Fruit fly (Drosophila melanogaster) whole organism, wandering third instar larva: ENCODE data around the gene slow.

Experiments used
- CG32264 ChIP-seq: fragments of 200-800 bp; sonication (Bioruptor generic); optimal IDR thresholded peaks from 2 replicates; lab custom pipeline; 2016; ENCODE audit warnings: missing biosample characterization, missing genetic modification characterization
- CG9705 ChIP-seq: fragments of 200-800 bp; sonication (Bioruptor generic); optimal IDR thresholded peaks from 2 replicates; lab custom pipeline; 2018; ENCODE audit warnings: missing biosample characterization, mild to moderate bottlenecking, missing genetic modification characterization
- Dfd ChIP-seq: fragments of >200 bp; optimal IDR thresholded peaks from 2 replicates; lab custom pipeline; 2017; ENCODE audit warnings: missing biosample characterization, missing genetic modification characterization
- HLH106 ChIP-seq: fragments of 200-800 bp; optimal IDR thresholded peaks from 3 replicates; lab custom pipeline; 2019; ENCODE audit warnings: missing biosample characterization, mild to moderate bottlenecking, missing genetic modification characterization, moderate library complexity
- Hnf4 ChIP-seq: fragments of 200-800 bp; sonication (Bioruptor generic); optimal IDR thresholded peaks from 2 replicates; lab custom pipeline; 2016; ENCODE audit warnings: missing biosample characterization, mild to moderate bottlenecking, missing genetic modification characterization
- Hr78 ChIP-seq: fragments of >200 bp; optimal IDR thresholded peaks from 2 replicates; lab custom pipeline; 2017; ENCODE audit warnings: missing biosample characterization, missing genetic modification characterization
- Hr83 ChIP-seq: fragments of 200-300 bp; sonication (Bioruptor generic); optimal IDR thresholded peaks from 2 replicates; lab custom pipeline; 2016; ENCODE audit warnings: missing biosample characterization, mild to moderate bottlenecking, missing genetic modification characterization, moderate library complexity; ENCODE audit not compliant: poor library complexity, severe bottlenecking
- Jra ChIP-seq: sonication (Bioruptor generic); optimal IDR thresholded peaks from 2 replicates; lab custom pipeline; 2016; ENCODE audit warnings: missing biosample characterization, missing genetic modification characterization
- Myc ChIP-seq: fragments of >200 bp; optimal IDR thresholded peaks from 2 replicates; lab custom pipeline; 2017
- N ChIP-seq: fragments of >200 bp; optimal IDR thresholded peaks from 2 replicates; lab custom pipeline; 2018; ENCODE audit warnings: missing biosample characterization, missing external identifiers, missing genetic modification characterization
- OdsH ChIP-seq: fragments of 200-800 bp; sonication (Bioruptor generic); optimal IDR thresholded peaks from 2 replicates; lab custom pipeline; 2016; ENCODE audit warnings: missing biosample characterization, mild to moderate bottlenecking, missing genetic modification characterization
- Rel ChIP-seq, 2 experiments: fragments of 200-800 bp; sonication (Bioruptor generic) in 1 of 2; optimal IDR thresholded peaks; 2 replicates in 1 of 2; 3 replicates in 1 of 2; lab custom pipeline; 2016 to 2019; ENCODE audit warnings: mild to moderate bottlenecking in 2 of 2, missing biosample characterization in 2 of 2, missing genetic modification characterization in 2 of 2, moderate library complexity in 1 of 2
- Vsx2 ChIP-seq: fragments of 200-300, 225-300 bp; sonication (Bioruptor generic); optimal IDR thresholded peaks from 2 replicates; lab custom pipeline; 2018; ENCODE audit warnings: missing biosample characterization, missing genetic modification characterization; ENCODE audit not compliant: partially characterized antibody
- br ChIP-seq: fragments of 200-800 bp; sonication (Bioruptor generic); optimal IDR thresholded peaks from 2 replicates; lab custom pipeline; 2016; ENCODE audit warnings: missing biosample characterization, missing genetic modification characterization
- brk ChIP-seq: fragments of 200-800 bp; sonication (Bioruptor generic); optimal IDR thresholded peaks from 2 replicates; lab custom pipeline; 2016; ENCODE audit warnings: missing biosample characterization, mild to moderate bottlenecking, missing genetic modification characterization
- dmrt93B ChIP-seq: fragments of 200-800 bp; sonication (Bioruptor generic); optimal IDR thresholded peaks from 2 replicates; lab custom pipeline; 2018; ENCODE audit warnings: missing biosample characterization, mild to moderate bottlenecking, missing genetic modification characterization
- dsf ChIP-seq: sonication (Bioruptor generic); optimal IDR thresholded peaks from 2 replicates; lab custom pipeline; 2016; ENCODE audit warnings: missing biosample characterization, missing genetic modification characterization, borderline replicate concordance
- ey ChIP-seq: fragments of 200-800 bp; sonication (Bioruptor generic); optimal IDR thresholded peaks from 2 replicates; lab custom pipeline; 2016; ENCODE audit warnings: missing biosample characterization, missing genetic modification characterization
- fru ChIP-seq: fragments of 200-800 bp; sonication (Bioruptor generic); optimal IDR thresholded peaks from 3 replicates; lab custom pipeline; 2016; ENCODE audit warnings: missing biosample characterization, mild to moderate bottlenecking, missing genetic modification characterization
- h ChIP-seq: fragments of 200-800 bp; sonication (Bioruptor generic); optimal IDR thresholded peaks from 3 replicates; lab custom pipeline; 2016; ENCODE audit warnings: missing biosample characterization, mild to moderate bottlenecking, missing genetic modification characterization
- jim ChIP-seq: fragments of 175-275, 200-325 bp; sonication (Bioruptor generic); optimal IDR thresholded peaks from 2 replicates; lab custom pipeline; 2016; ENCODE audit warnings: missing biosample characterization, mild to moderate bottlenecking, missing genetic modification characterization
- lola ChIP-seq: fragments of >200 bp; optimal IDR thresholded peaks from 2 replicates; lab custom pipeline; 2017; ENCODE audit warnings: missing biosample characterization, missing genetic modification characterization
- pan ChIP-seq: fragments of >200 bp; optimal IDR thresholded peaks from 2 replicates; lab custom pipeline; 2017
- rgr ChIP-seq: fragments of 200-800 bp; sonication (Bioruptor generic); optimal IDR thresholded peaks from 3 replicates; lab custom pipeline; 2016; ENCODE audit warnings: missing biosample characterization, mild to moderate bottlenecking, missing genetic modification characterization
- sage ChIP-seq: fragments of 200-800 bp; sonication (Bioruptor generic); optimal IDR thresholded peaks from 2 replicates; lab custom pipeline; 2016; ENCODE audit warnings: missing biosample characterization, mild to moderate bottlenecking, missing genetic modification characterization
- sv ChIP-seq: fragments of 200-800 bp; sonication (Bioruptor generic); optimal IDR thresholded peaks from 3 replicates; lab custom pipeline; 2016; ENCODE audit warnings: missing biosample characterization, missing genetic modification characterization
- tai ChIP-seq: sonication (Bioruptor generic); optimal IDR thresholded peaks from 2 replicates; lab custom pipeline; 2016; ENCODE audit warnings: missing biosample characterization, missing genetic modification characterization
- usp ChIP-seq: fragments of >200 bp; optimal IDR thresholded peaks from 2 replicates; lab custom pipeline; 2017; ENCODE audit warnings: missing biosample characterization, missing genetic modification characterization

slow gene

DNA sequence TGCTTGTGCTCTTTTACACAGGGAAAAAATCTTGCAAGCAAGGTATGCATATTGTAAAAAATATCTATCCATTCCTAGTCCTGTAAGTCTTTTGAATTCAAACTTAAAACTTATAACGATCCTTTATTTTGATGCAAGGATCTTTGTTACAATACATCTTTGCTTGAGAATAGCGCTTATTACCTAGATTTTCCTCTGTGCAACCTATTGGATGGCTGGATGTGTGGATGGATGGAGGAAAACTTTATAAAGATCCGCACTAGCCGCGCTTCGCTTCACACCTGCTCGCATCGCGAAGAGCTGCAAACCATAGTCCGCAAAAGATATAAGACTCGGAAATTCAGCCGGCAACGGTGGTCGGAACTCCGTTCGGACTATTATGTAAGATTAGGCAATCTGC, 37.1 kb downstream of the slow start, which contains the start of gene CG15020:
Gene CG15020, plus strand, starts transcription at position 301 of the 400 bp plus-strand sequence.
- no peak for TF ChIP-seq usp
- TF ChIP-seq pan: no peak
- TF ChIP-seq Hr83: no peak
- no peak for TF ChIP-seq br
- no peak for TF ChIP-seq Jra (GFP tag; lab: Kevin White, UChicago)
- TF ChIP-seq, all 38 proteins: peak for 0

DNA sequence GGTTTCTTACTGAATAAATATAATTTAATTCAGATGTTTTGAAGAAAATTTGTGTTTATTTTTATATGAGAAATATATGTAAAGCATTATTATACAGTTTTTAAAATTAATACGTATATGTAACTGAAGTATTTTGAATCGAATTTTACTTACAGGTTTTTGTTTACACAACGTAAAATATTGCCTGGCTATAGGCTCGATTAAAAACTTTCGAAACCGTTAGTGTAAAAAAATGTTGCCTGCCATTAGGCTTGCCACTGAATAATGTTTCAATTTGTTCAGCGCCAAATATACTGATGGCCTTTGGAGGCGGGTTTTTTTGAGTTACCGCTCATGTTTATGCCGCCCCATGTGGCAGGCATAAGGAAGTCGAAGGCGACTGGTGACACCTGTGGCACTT, 42.3 kb downstream of the slow start:
- no peak for TF ChIP-seq tai (GFP tag; lab: Kevin White, UChicago)
- TF ChIP-seq usp: no peak
- no peak for TF ChIP-seq brk (GFP tag; lab: Kevin White, UChicago)
- TF ChIP-seq Hr83: no peak
- TF ChIP-seq Myc (lab: Kevin White, UChicago): peak; percentile 74
- no peak for TF ChIP-seq CG9705 (GFP tag; lab: Kevin White, UChicago)
- TF ChIP-seq OdsH (GFP tag; lab: Kevin White, UChicago): no peak
- TF ChIP-seq N (GFP tag; lab: Kevin White, UChicago): peak; percentile 32
- TF ChIP-seq Jra (GFP tag; lab: Kevin White, UChicago): no peak
- TF ChIP-seq sv (GFP tag; lab: Kevin White, UChicago): no peak
- TF ChIP-seq Rel (GFP tag; optimal IDR thresholded peaks at IDR 0.05; lab: Kevin White, UChicago): no peak
- TF ChIP-seq Rel (tag; optimal IDR thresholded peaks at IDR 0.05; lab: Kevin White, UChicago): no peak
- no peak for TF ChIP-seq fru (GFP tag; lab: Kevin White, UChicago)

DNA sequence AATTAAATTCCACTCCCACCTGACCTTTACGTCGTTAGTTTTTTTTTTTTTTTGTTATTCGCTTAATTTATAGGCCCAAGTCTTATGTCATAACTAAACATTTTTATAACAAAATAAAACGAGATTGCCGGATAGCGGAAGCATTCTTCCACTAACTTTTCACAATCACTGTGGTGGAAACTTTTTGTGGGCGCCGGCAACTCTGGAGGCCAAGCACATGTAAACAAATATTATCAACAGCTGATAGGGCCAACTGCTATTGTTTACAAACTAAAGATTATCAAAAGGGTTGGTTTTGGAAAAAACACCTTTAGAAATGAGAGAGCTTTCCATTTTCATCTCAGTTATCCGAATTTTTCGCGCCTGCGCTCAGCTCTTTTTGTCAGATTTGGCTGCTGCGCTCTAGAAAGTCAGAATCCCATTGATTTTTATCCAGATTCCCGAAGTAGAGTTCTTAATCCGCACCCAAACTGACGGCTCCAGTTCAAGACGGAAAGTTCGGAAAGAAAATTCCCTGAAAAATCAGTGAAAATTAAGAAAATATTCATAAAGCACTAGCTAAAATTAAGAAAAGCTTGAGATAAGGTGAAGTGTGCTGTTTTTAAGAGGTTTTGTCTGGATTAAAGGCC, 44.8 kb downstream of the slow start, which contains the start of gene nAChRbeta1:
Gene nAChRbeta1, plus strand, starts transcription at position 432 of the 629 bp plus-strand sequence.
- TF ChIP-seq Dfd (GFP tag; lab: Kevin White, UChicago): no peak
- TF ChIP-seq Hnf4 (GFP tag; lab: Kevin White, UChicago): no peak
- no peak for TF ChIP-seq OdsH (GFP tag; lab: Kevin White, UChicago)
- TF ChIP-seq pan: no peak
- TF ChIP-seq HLH106 (tag; lab: Kevin White, UChicago): no peak
- TF ChIP-seq jim (GFP tag; lab: Kevin White, UChicago): no peak
- no peak for TF ChIP-seq dsf (GFP tag; lab: Kevin White, UChicago)
- TF ChIP-seq Hr83: no peak
- no peak for TF ChIP-seq CG32264 (GFP tag; lab: Kevin White, UChicago)
- no peak for TF ChIP-seq Rel (GFP tag; optimal IDR thresholded peaks at IDR 0.05; lab: Kevin White, UChicago)
- no peak for TF ChIP-seq Rel (tag; optimal IDR thresholded peaks at IDR 0.05; lab: Kevin White, UChicago)
- no peak for TF ChIP-seq dmrt93B (GFP tag; lab: Kevin White, UChicago)
- TF ChIP-seq N (GFP tag; lab: Kevin White, UChicago): no peak
- no peak for TF ChIP-seq sv (GFP tag; lab: Kevin White, UChicago)
- no peak for TF ChIP-seq tai (GFP tag; lab: Kevin White, UChicago)
- no peak for TF ChIP-seq rgr
- no peak for TF ChIP-seq sage (GFP tag; lab: Kevin White, UChicago)
- no peak for TF ChIP-seq br

DNA sequence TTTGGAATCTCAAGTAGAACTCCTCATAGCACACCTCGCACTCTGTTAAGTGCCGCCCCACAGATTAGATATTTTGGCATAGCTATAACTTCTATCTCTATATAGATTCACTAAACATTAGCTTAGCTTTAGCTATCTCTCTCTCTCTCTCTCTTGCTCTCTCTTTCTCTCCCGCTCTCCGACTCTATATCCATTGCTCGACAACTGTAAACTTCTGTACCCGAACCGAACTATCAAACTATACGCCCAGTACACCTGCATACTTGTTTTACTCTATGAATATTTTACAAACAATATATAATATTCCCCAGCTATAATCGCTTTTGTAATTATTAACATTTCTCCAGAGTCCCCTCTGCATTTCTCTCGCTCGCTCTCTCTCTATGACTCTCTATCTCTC, 46.1 kb downstream of the slow start:
- TF ChIP-seq Vsx2 (no peak), brk (GFP tag; lab: Kevin White, UChicago) (no peak), lola (GFP tag; lab: Kevin White, UChicago) (no peak), usp (no peak), h (GFP tag; lab: Kevin White, UChicago) (no peak), ey (GFP tag; lab: Kevin White, UChicago) (no peak), Hr78 (GFP tag; lab: Kevin White, UChicago) (no peak)

DNA sequence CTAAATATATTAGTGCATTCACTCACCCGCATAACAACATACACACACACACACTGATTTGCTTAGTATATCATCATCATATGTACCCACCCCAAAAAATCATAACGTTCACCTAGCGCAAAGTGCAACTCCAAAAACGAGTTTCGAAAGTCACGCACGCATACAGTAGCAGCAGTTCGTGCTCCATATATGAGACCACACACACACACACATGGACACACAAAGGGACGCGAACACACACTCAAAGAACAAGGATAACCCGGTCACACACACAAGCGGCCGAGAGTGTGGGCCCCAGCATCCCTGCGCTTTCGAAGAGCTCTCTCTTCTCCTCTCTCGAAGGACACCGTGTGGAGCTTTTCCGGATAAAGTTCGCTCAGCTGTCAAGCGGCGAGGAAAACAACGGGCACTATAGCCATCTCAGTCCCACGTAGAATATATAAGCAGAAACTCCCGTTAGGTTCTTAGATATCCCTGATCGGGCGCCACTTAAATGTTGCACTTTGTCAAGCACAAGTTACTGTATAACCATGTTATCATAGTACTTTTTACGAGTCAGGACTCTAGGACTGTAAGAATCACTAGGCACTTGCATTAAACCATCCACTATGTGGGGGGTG, 47.0 kb downstream of the slow start:
- TF ChIP-seq N (GFP tag; lab: Kevin White, UChicago): no peak
- no peak for TF ChIP-seq lola (GFP tag; lab: Kevin White, UChicago)

DNA sequence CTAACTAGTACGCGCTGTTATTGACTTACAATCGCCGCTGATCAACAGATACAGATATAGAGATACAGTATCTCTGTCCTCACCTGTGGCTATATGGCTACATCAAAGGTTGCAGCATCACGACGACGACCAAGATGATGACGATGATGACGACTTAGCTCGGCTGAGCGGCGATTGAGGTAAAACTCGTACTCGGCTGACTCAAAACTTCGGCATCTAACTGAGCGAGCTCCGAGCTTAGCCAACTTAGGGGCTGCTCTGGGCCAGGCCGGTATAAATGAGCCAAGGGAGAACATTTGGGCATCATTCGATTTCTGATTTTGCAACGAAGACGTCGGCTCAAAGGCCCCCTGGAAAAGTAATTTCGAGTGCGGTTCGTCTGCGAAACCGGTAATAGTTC, 52.2 kb downstream of the slow start, which contains the start of gene CG15021:
Gene CG15021, plus strand, starts transcription at position 301 of the 400 bp plus-strand sequence.
- TF ChIP-seq h (GFP tag; lab: Kevin White, UChicago): no peak
- TF ChIP-seq lola (GFP tag; lab: Kevin White, UChicago): no peak
- TF ChIP-seq N (GFP tag; lab: Kevin White, UChicago): no peak
- no peak for TF ChIP-seq rgr
- TF ChIP-seq, all 38 proteins: peak for 0
